Worm (Caenorhabditis elegans) whole organism, L1 larva: ENCODE results near the gene slc-25A10.

Experiments
- C16A3.4 ChIP-seq: fragments of 150-350 bp; optimal IDR thresholded peaks from 2 replicates; lab custom pipeline; 2014; ENCODE audit warnings: missing biosample characterization, missing genetic modification characterization
- F16B12.6 ChIP-seq: fragments of 150-350 bp; optimal IDR thresholded peaks from 2 replicates; lab custom pipeline; 2014; ENCODE audit warnings: missing biosample characterization, missing genetic modification characterization
- aha-1 ChIP-seq: fragments of 150-350 bp; optimal IDR thresholded peaks from 2 replicates; lab custom pipeline; 2014; ENCODE audit warnings: missing biosample characterization, missing genetic modification characterization
- aly-2 ChIP-seq: fragments of 150-350 bp; optimal IDR thresholded peaks from 2 replicates; lab custom pipeline; 2014; ENCODE audit warnings: missing biosample characterization, missing genetic modification characterization
- ama-1 ChIP-seq: fragments of 150-350 bp; optimal IDR thresholded peaks from 2 replicates; lab custom pipeline; 2014
- blmp-1 ChIP-seq: fragments of 150-350 bp; optimal IDR thresholded peaks from 2 replicates; lab custom pipeline; 2014; ENCODE audit warnings: missing biosample characterization, missing genetic modification characterization
- ceh-63 ChIP-seq: fragments of 200-800 bp; sonication (Bioruptor generic); optimal IDR thresholded peaks from 2 replicates; lab custom pipeline; 2018; ENCODE audit warnings: mild to moderate bottlenecking, missing genetic modification characterization, missing compliant biosample characterization
- ceh-82 ChIP-seq, 3 experiments: fragments of 150-350 bp in 1 of 3; sonication (generic microtip) in 2 of 3; optimal IDR thresholded peaks; 2 replicates each; lab custom pipeline; 2014 to 2017; ENCODE audit warnings: missing biosample characterization in 3 of 3, missing genetic modification characterization in 3 of 3
- ceh-90 ChIP-seq: sonication (generic microtip); optimal IDR thresholded peaks from 2 replicates; lab custom pipeline; 2016; ENCODE audit warnings: missing genetic modification characterization, missing compliant biosample characterization
- dpl-1 ChIP-seq, 3 experiments: fragments of 150-350 bp in 2 of 3; sonication (generic microtip) in 1 of 3; optimal IDR thresholded peaks; 2 replicates each; lab custom pipeline; 2014 to 2017; ENCODE audit warnings: missing biosample characterization in 3 of 3, missing genetic modification characterization in 3 of 3, missing genetic modification reagents in 3 of 3
- dsc-1 ChIP-seq: sonication (generic microtip); optimal IDR thresholded peaks from 2 replicates; lab custom pipeline; 2016; ENCODE audit warnings: mild to moderate bottlenecking, missing genetic modification characterization, missing compliant biosample characterization
- efl-1 ChIP-seq, 4 experiments: fragments of 150-350 bp; optimal IDR thresholded peaks in 3 of 4; peaks in 1 of 4; 1 replicate in 1 of 4; 2 replicates in 3 of 4; lab custom pipeline; 2014; ENCODE audit warnings: missing biosample characterization in 2 of 4, missing genetic modification characterization in 2 of 4, missing genetic modification reagents in 2 of 4
- efl-3 ChIP-seq: fragments of 200-800 bp; sonication (Bioruptor generic); optimal IDR thresholded peaks from 2 replicates; lab custom pipeline; 2018; ENCODE audit warnings: mild to moderate bottlenecking, missing genetic modification characterization, missing compliant biosample characterization
- egl-13 ChIP-seq: sonication (generic microtip); optimal IDR thresholded peaks from 2 replicates; lab custom pipeline; 2016; ENCODE audit warnings: missing genotype, missing genetic modification reagents, missing genetic modification characterization, missing compliant biosample characterization
- egl-27 ChIP-seq, 2 experiments: fragments of 150-350 bp in 1 of 2; sonication (generic microtip); optimal IDR thresholded peaks; 3 replicates each; lab custom pipeline; 2017 to 2018; ENCODE audit warnings: missing biosample characterization in 2 of 2, missing genetic modification characterization in 2 of 2, missing genetic modification reagents in 2 of 2
- elt-2 ChIP-seq: sonication (generic microtip); optimal IDR thresholded peaks from 2 replicates; lab custom pipeline; 2016; ENCODE audit warnings: missing genetic modification characterization, mild to moderate bottlenecking, inconsistent platforms, missing compliant biosample characterization, missing genetic modification reagents
- elt-3 ChIP-seq, 6 experiments: fragments of 150-350 bp in 1 of 6; sonication (generic microtip); optimal IDR thresholded peaks; 2 replicates each; lab custom pipeline; 2017 to 2018; ENCODE audit warnings: missing biosample characterization in 6 of 6, missing genetic modification characterization in 6 of 6, inconsistent platforms in 1 of 6
- fkh-10 ChIP-seq: sonication (generic microtip); optimal IDR thresholded peaks from 2 replicates; lab custom pipeline; 2017; ENCODE audit warnings: missing biosample characterization, missing genetic modification reagents, missing genetic modification characterization
- fos-1 ChIP-seq: fragments of 150-350 bp; optimal IDR thresholded peaks from 2 replicates; lab custom pipeline; 2014; ENCODE audit warnings: missing biosample characterization, missing genetic modification characterization
- grh-1 ChIP-seq: fragments of 200-800 bp; sonication (Bioruptor generic); IDR thresholded peaks from 2 replicates; pipeline ENCODE4 v1.3.6; 2022; ENCODE audit warnings: missing genetic modification reagents, missing genetic modification characterization, missing compliant biosample characterization
- hlh-17 ChIP-seq: fragments of 200-800 bp; sonication (Bioruptor generic); optimal IDR thresholded peaks from 2 replicates; lab custom pipeline; 2018; ENCODE audit warnings: missing genetic modification characterization, mild to moderate bottlenecking, missing compliant biosample characterization, moderate library complexity, borderline replicate concordance
- jun-1 ChIP-seq: fragments of 150-350 bp; optimal IDR thresholded peaks from 2 replicates; lab custom pipeline; 2014; ENCODE audit warnings: missing biosample characterization, missing genetic modification reagents, missing genetic modification characterization
- lin-13 ChIP-seq: fragments of 150-350 bp; optimal IDR thresholded peaks from 2 replicates; lab custom pipeline; 2014; ENCODE audit warnings: missing biosample characterization, missing genetic modification reagents, missing genetic modification characterization
- lin-14 ChIP-seq: fragments of 200-800 bp; sonication (Bioruptor generic); optimal IDR thresholded peaks from 2 replicates; lab custom pipeline; 2018; ENCODE audit warnings: mild to moderate bottlenecking, missing genetic modification characterization, moderate library complexity, missing compliant biosample characterization
- lin-15B ChIP-seq: fragments of 150-350 bp; sonication (generic microtip); optimal IDR thresholded peaks from 3 replicates; lab custom pipeline; 2014; ENCODE audit warnings: missing biosample characterization, missing genetic modification characterization
- lin-35 ChIP-seq, 2 experiments: fragments of 150-350 bp; optimal IDR thresholded peaks; 2 replicates each; lab custom pipeline; 2014; ENCODE audit warnings: missing biosample characterization in 2 of 2, missing genetic modification characterization in 2 of 2, missing genetic modification reagents in 2 of 2
- lin-39 ChIP-seq: fragments of 150-350 bp; optimal IDR thresholded peaks from 2 replicates; lab custom pipeline; 2014; ENCODE audit warnings: missing biosample characterization, missing genetic modification reagents, missing genetic modification characterization
- mdl-1 ChIP-seq, 2 experiments: fragments of 150-350 bp; optimal IDR thresholded peaks; 2 replicates each; lab custom pipeline; 2014 to 2017; ENCODE audit warnings: missing biosample characterization in 2 of 2, missing genetic modification characterization in 2 of 2, inconsistent platforms in 1 of 2
- mep-1 ChIP-seq: fragments of 150-350 bp; optimal IDR thresholded peaks from 2 replicates; lab custom pipeline; 2014; ENCODE audit warnings: missing biosample characterization, missing genetic modification characterization
- nhr-12 ChIP-seq: sonication (generic microtip); optimal IDR thresholded peaks from 2 replicates; lab custom pipeline; 2017; ENCODE audit warnings: missing biosample characterization, missing genetic modification characterization
- nhr-19 ChIP-seq: fragments of 200-800 bp; sonication (Bioruptor generic); conservative IDR thresholded peaks from 2 replicates; pipeline ENCODE4 v1.3.6; 2022; ENCODE audit warnings: missing genetic modification characterization, missing compliant biosample characterization
- nhr-20 ChIP-seq: sonication (generic microtip); optimal IDR thresholded peaks from 2 replicates; lab custom pipeline; 2016; ENCODE audit warnings: mild to moderate bottlenecking, missing genetic modification characterization, missing compliant biosample characterization
- nhr-71 ChIP-seq: sonication (generic microtip); optimal IDR thresholded peaks from 2 replicates; lab custom pipeline; 2016; ENCODE audit warnings: mild to moderate bottlenecking, missing genetic modification characterization, moderate library complexity, missing compliant biosample characterization
- nhr-76 ChIP-seq: sonication (generic microtip); optimal IDR thresholded peaks from 2 replicates; lab custom pipeline; 2017; ENCODE audit warnings: missing biosample characterization, missing genetic modification characterization
- nhr-84 ChIP-seq: sonication (generic microtip); optimal IDR thresholded peaks from 2 replicates; lab custom pipeline; 2017; ENCODE audit warnings: missing biosample characterization, missing genetic modification characterization
- nhr-85 ChIP-seq: sonication (generic microtip); peaks from one replicate; lab custom pipeline; 2016; ENCODE audit warnings: missing genetic modification characterization, inconsistent platforms, missing compliant biosample characterization
- pag-3 ChIP-seq: sonication (generic microtip); optimal IDR thresholded peaks from 2 replicates; lab custom pipeline; 2017; ENCODE audit warnings: missing genetic modification characterization, mild to moderate bottlenecking, missing compliant biosample characterization, antibody characterized with exemption, borderline replicate concordance; ENCODE audit not compliant: insufficient read depth
- pax-3 ChIP-seq: fragments of 200-800 bp; sonication (Bioruptor generic); optimal IDR thresholded peaks from 2 replicates; lab custom pipeline; 2018; ENCODE audit warnings: mild to moderate bottlenecking, missing genetic modification characterization, moderate library complexity, missing compliant biosample characterization
- pqm-1 ChIP-seq: sonication (generic microtip); optimal IDR thresholded peaks from 3 replicates; lab custom pipeline; 2017; ENCODE audit warnings: missing biosample characterization, missing genetic modification characterization
- rnt-1 ChIP-seq: sonication (generic microtip); optimal IDR thresholded peaks from 2 replicates; lab custom pipeline; 2016; ENCODE audit warnings: mild to moderate bottlenecking, missing genetic modification characterization, moderate library complexity, missing compliant biosample characterization
- skn-1 ChIP-seq: fragments of 150-350 bp; optimal IDR thresholded peaks from 2 replicates; lab custom pipeline; 2014; ENCODE audit warnings: missing biosample characterization, missing genetic modification characterization
- snpc-4 ChIP-seq: fragments of 150-350 bp; optimal IDR thresholded peaks from 2 replicates; lab custom pipeline; 2014; ENCODE audit warnings: missing biosample characterization, missing genetic modification characterization
- snu-23 ChIP-seq: sonication (generic microtip); optimal IDR thresholded peaks from 2 replicates; lab custom pipeline; 2016; ENCODE audit warnings: missing genetic modification characterization, missing compliant biosample characterization
- tbx-2 ChIP-seq: sonication (generic microtip); optimal IDR thresholded peaks from 2 replicates; lab custom pipeline; 2016; ENCODE audit warnings: missing genetic modification characterization, missing compliant biosample characterization
- unc-130 ChIP-seq: fragments of 150-350 bp; optimal IDR thresholded peaks from 2 replicates; lab custom pipeline; 2017; ENCODE audit warnings: missing biosample characterization, missing genetic modification characterization, inconsistent platforms
- unc-86 ChIP-seq: sonication (generic microtip); optimal IDR thresholded peaks from 2 replicates; lab custom pipeline; 2016; ENCODE audit warnings: missing genetic modification characterization, missing compliant biosample characterization
- vab-15 ChIP-seq: sonication (generic microtip); optimal IDR thresholded peaks from 2 replicates; lab custom pipeline; 2017; ENCODE audit warnings: missing genotype, mild to moderate bottlenecking, missing genetic modification characterization, missing compliant biosample characterization
- zip-4 ChIP-seq: fragments of 200-800 bp; sonication (Bioruptor generic); optimal IDR thresholded peaks from 2 replicates; lab custom pipeline; 2018; ENCODE audit warnings: mild to moderate bottlenecking, missing genetic modification characterization, moderate library complexity, missing compliant biosample characterization

The slc-25A10 gene

DNA sequence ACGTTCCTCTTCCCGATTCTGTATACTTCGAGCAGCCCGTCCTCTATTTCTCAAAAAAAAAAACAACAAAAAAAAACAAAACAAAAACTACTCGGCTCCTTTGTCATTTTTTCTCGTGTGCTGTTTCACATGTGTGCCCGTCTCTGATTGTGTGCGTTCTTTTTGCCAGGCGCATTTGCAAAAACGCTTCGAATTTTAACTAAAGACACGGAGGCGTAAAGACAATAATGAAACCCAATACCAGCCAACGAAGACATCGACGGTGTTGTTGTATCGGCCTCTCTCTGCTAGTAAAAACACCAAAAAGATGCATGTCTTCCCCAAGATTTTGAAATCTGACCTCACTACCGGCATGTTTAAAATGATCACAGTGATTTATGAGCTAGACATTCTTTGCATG, 21.4 kb upstream of the slc-25A10 start:
- TF ChIP-seq lin-14 (peak; percentile 28), lin-13 (no peak), zip-4 (GFP tag; lab: Kevin White, UChicago) (no peak), F16B12.6 (tag; lab: Kevin White, UChicago) (no peak), nhr-85 (tag; lab: Kevin White, UChicago) (peak; percentile 68), lin-39 (tag; lab: Kevin White, UChicago) (no peak), nhr-84 (tag; lab: Kevin White, UChicago) (no peak), snu-23 (GFP tag; lab: Kevin White, UChicago) (no peak), aly-2 (tag; lab: Kevin White, UChicago) (no peak), egl-27 (tag; optimal IDR thresholded peaks at IDR 0.05; lab: Kevin White, UChicago) (no peak), skn-1 (tag; lab: Kevin White, UChicago) (no peak), nhr-71 (tag; lab: Kevin White, UChicago) (peak; percentile 29), ceh-90 (tag; lab: Kevin White, UChicago) (no peak), blmp-1 (tag; lab: Kevin White, UChicago) (peak; percentile 2), snpc-4 (tag; lab: Kevin White, UChicago) (no peak), ama-1 (no peak)
- TF ChIP-seq, all 84 proteins: peak for 4

DNA sequence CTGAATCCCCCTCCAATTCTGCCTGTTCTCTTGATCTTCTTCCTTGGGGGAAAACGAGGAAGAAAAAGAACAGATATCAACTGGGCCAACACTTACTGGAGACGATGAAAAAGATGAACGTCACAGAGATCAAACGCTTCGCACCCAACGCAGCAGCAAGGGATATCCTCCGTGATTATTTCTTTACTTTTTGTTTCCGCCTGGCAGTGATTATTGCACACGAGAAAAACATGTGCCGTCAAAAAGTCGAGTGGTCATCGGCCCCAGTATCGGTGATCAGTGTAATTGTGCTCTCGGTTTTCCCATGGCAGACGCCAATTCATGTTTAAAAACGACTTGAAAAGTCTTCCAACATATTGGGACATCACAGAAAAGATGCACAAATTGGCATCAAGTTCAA, 20.0 kb upstream of the slc-25A10 start:
- peak in 1 of 2 experiments; percentile 33 for TF ChIP-seq egl-27 (tag; optimal IDR thresholded peaks at IDR 0.05; lab: Kevin White, UChicago)
- peak in 1 of 6 experiments; percentile 7 for TF ChIP-seq elt-3 (tag; optimal IDR thresholded peaks at IDR 0.05; lab: Kevin White, UChicago)
- TF ChIP-seq nhr-20 (tag; lab: Kevin White, UChicago) = peak; percentile 46
- TF ChIP-seq blmp-1 (tag; lab: Kevin White, UChicago) = peak; percentile 32
- no peak for TF ChIP-seq ceh-90 (tag; lab: Kevin White, UChicago)
- peak; percentile 38 for TF ChIP-seq snu-23 (GFP tag; lab: Kevin White, UChicago)
- TF ChIP-seq aha-1 (tag; lab: Kevin White, UChicago) = no peak
- peak; percentile 15 for TF ChIP-seq ceh-63
- TF ChIP-seq mep-1 (tag; lab: Kevin White, UChicago) = peak; percentile 21
- TF ChIP-seq ceh-82 (tag; optimal IDR thresholded peaks at IDR 0.05; lab: Kevin White, UChicago) = peak in 1 of 3 experiments; percentile 3
- TF ChIP-seq efl-1 (optimal IDR thresholded peaks at IDR 0.05; lab: Kevin White, UChicago) = no peak
- no peak for TF ChIP-seq efl-1 (GFP tag; optimal IDR thresholded peaks at IDR 0.05 in 1 of 2; lab: Kevin White, UChicago)
- peak; percentile 60 for TF ChIP-seq nhr-19 (GFP tag; lab: Robert Waterston, UW)
- TF ChIP-seq pag-3 (tag; lab: Kevin White, UChicago) = no peak
- TF ChIP-seq lin-14 = peak; percentile 68
- TF ChIP-seq unc-130 (tag; lab: Kevin White, UChicago) = peak; percentile 36
- TF ChIP-seq elt-2 (tag; lab: Kevin White, UChicago) = no peak
- TF ChIP-seq rnt-1 = peak; percentile 69
- TF ChIP-seq nhr-71 (tag; lab: Kevin White, UChicago) = peak; percentile 69
- peak; percentile 75 for TF ChIP-seq dsc-1 (tag; lab: Kevin White, UChicago)

DNA sequence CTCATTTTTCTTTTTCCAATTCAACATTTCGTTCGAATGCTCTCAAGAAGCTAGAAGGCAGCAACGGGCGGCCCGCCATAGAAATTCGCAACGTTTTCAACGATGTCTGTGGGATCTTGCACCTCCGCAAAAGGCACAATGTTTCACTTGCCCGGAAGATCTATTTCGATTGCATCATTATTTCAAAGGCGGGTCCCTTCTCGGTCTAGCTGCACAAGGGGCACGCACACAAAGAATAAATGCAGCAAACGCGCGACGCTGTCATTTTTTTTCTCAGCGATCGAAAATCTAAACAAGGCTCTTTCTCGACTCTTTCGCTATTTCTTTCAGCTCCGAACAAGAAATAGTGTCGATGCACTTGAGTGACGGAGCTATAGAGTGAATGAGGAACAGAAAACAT, 19.5 kb upstream of the slc-25A10 start:
- TF ChIP-seq tbx-2 (tag; lab: Kevin White, UChicago) = no peak
- TF ChIP-seq rnt-1 = peak; percentile 7
- no peak for TF ChIP-seq vab-15 (tag; lab: Kevin White, UChicago)
- TF ChIP-seq pqm-1 (tag; lab: Kevin White, UChicago) = no peak
- no peak for TF ChIP-seq efl-3 (GFP tag; lab: Kevin White, UChicago)
- no peak for TF ChIP-seq grh-1 (GFP tag; lab: Robert Waterston, UW)
- TF ChIP-seq lin-15B (tag; lab: Kevin White, UChicago) = no peak
- TF ChIP-seq hlh-17 (GFP tag; lab: Kevin White, UChicago) = no peak
- no peak for TF ChIP-seq aha-1 (tag; lab: Kevin White, UChicago)
- TF ChIP-seq jun-1 (tag; lab: Kevin White, UChicago) = no peak
- TF ChIP-seq fos-1 (tag; lab: Kevin White, UChicago) = no peak
- no peak for TF ChIP-seq elt-3 (tag; optimal IDR thresholded peaks at IDR 0.05; lab: Kevin White, UChicago)
- TF ChIP-seq nhr-12 (tag; lab: Kevin White, UChicago) = no peak
- TF ChIP-seq fkh-10 (GFP tag; lab: Kevin White, UChicago) = peak; percentile 82
- TF ChIP-seq snpc-4 (tag; lab: Kevin White, UChicago) = no peak
- TF ChIP-seq unc-86 (tag; lab: Kevin White, UChicago) = peak; percentile 33
- TF ChIP-seq mdl-1 (tag; optimal IDR thresholded peaks at IDR 0.05; lab: Kevin White, UChicago) = peak in 1 of 2 experiments; percentile 73
- TF ChIP-seq pax-3 = no peak
- TF ChIP-seq dpl-1 (GFP tag; optimal IDR thresholded peaks at IDR 0.05; lab: Kevin White, UChicago) = no peak
- no peak for TF ChIP-seq snu-23 (GFP tag; lab: Kevin White, UChicago)
- TF ChIP-seq egl-13 = peak; percentile 31
- no peak for TF ChIP-seq C16A3.4 (tag; lab: Kevin White, UChicago)
- no peak for TF ChIP-seq lin-35 (GFP tag; optimal IDR thresholded peaks at IDR 0.05; lab: Kevin White, UChicago)
- TF ChIP-seq nhr-76 (tag; lab: Kevin White, UChicago) = no peak
